Worm (Caenorhabditis elegans) whole organism, young adult: ENCODE data around the gene mdt-10.

Experiments
- F52B5.7 ChIP-seq: sonication (generic microtip); optimal IDR thresholded peaks from 2 replicates; lab custom pipeline; 2016; ENCODE audit warnings: mild to moderate bottlenecking, missing genetic modification characterization, missing compliant biosample characterization
- ama-1 ChIP-seq, 3 experiments: fragments of 150-350 bp in 1 of 3; sonication (generic microtip) in 2 of 3; optimal IDR thresholded peaks; 2 replicates each; lab custom pipeline; 2014 to 2018; ENCODE audit warnings: missing biosample characterization in 2 of 3, missing genetic modification characterization in 2 of 3, missing genetic modification reagents in 2 of 3
- ekl-4 ChIP-seq: fragments of 200-800 bp; sonication (Bioruptor generic); IDR thresholded peaks from 2 replicates; pipeline ENCODE4 v1.3.6; 2022; ENCODE audit warnings: missing genetic modification reagents, missing genetic modification characterization, missing compliant biosample characterization
- fkh-3 ChIP-seq: sonication (generic microtip); optimal IDR thresholded peaks from 2 replicates; lab custom pipeline; 2016; ENCODE audit warnings: mild to moderate bottlenecking, missing genetic modification characterization, missing compliant biosample characterization
- lin-40 ChIP-seq: sonication (generic microtip); optimal IDR thresholded peaks from 2 replicates; lab custom pipeline; 2016; ENCODE audit warnings: missing genetic modification characterization, mild to moderate bottlenecking, missing compliant biosample characterization, missing genotype, missing genetic modification reagents
- mes-4 ChIP-seq: sonication (generic microtip); optimal IDR thresholded peaks from 2 replicates; lab custom pipeline; 2016; ENCODE audit warnings: missing genotype, missing genetic modification characterization, missing compliant biosample characterization
- pbrm-1 ChIP-seq: fragments of 200-800 bp; sonication (Bioruptor generic); IDR thresholded peaks from 2 replicates; pipeline ENCODE4 v1.3.6; 2022; ENCODE audit warnings: missing genetic modification reagents, missing genetic modification characterization, missing compliant biosample characterization
- snpc-4 ChIP-seq, 5 experiments: fragments of 150-350 bp in 1 of 5; sonication (generic microtip) in 4 of 5; optimal IDR thresholded peaks; 2 replicates each; lab custom pipeline; 2014 to 2018; ENCODE audit warnings: missing genetic modification characterization in 5 of 5, missing biosample characterization in 3 of 5, antibody characterized with exemption in 2 of 5, mild to moderate bottlenecking in 2 of 5, missing compliant biosample characterization in 2 of 5, missing genotype in 2 of 5, moderate library complexity in 2 of 5, missing genetic modification reagents in 1 of 5
- tlf-1 ChIP-seq: fragments of 200-800 bp; sonication (Bioruptor generic); optimal IDR thresholded peaks from 2 replicates; lab custom pipeline; 2018; ENCODE audit warnings: mild to moderate bottlenecking, missing genetic modification characterization, missing compliant biosample characterization
- unc-62 ChIP-seq: fragments of 150-350 bp; optimal IDR thresholded peaks from 2 replicates; lab custom pipeline; 2014; ENCODE audit warnings: missing biosample characterization, missing genetic modification reagents, missing genetic modification characterization
- zim-3 ChIP-seq: sonication (generic microtip); optimal IDR thresholded peaks from 2 replicates; lab custom pipeline; 2017; ENCODE audit warnings: mild to moderate bottlenecking, missing genetic modification characterization, moderate library complexity, missing compliant biosample characterization

DNA sequence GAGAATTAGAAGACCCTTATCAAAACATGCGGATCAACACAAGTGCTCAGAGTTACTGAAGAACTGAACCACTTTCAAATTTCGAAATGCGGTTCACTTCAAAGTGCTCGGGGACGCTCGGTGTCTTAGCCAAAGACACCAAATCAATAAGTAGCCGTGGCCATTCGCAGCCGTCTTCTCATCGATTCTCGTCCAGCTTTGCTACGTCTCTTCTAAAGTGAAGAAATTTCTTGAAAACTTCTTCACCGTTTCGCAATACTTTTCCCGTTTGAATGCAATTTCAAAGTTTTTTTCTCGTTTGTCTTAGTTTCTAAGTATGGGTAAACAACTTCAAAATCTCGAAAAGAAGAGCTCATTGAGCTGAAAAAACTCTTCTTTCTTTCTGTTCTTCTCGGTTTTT lies 30.1 kb upstream of the mdt-10 start:
- TF ChIP-seq fkh-3 (tag; lab: Kevin White, UChicago) (no peak), zim-3 (no peak), F52B5.7 (no peak), ama-1 (optimal IDR thresholded peaks at IDR 0.05; lab: Kevin White, UChicago) (no peak), ama-1 (GFP tag; optimal IDR thresholded peaks at IDR 0.05; lab: Kevin White, UChicago) (no peak), pbrm-1 (GFP tag; lab: Robert Waterston, UW) (no peak), mes-4 (tag; lab: Kevin White, UChicago) (no peak), lin-40 (tag; lab: Kevin White, UChicago) (no peak), snpc-4 (GFP tag; optimal IDR thresholded peaks at IDR 0.05; lab: Kevin White, UChicago) (no peak), snpc-4 (tag; optimal IDR thresholded peaks at IDR 0.05; lab: Kevin White, UChicago) (no peak), unc-62 (GFP tag; lab: Kevin White, UChicago) (no peak), ekl-4 (GFP tag; lab: Robert Waterston, UW) (no peak), tlf-1 (GFP tag; lab: Kevin White, UChicago) (no peak)
